Fruit fly (Drosophila melanogaster) whole organism, wandering third instar larva: ENCODE results near the gene fend.

ENCODE experiments used
- Abd-B ChIP-seq: fragments of >200 bp; optimal IDR thresholded peaks from 2 replicates; lab custom pipeline; 2017; ENCODE audit warnings: missing biosample characterization, missing genetic modification characterization
- CG32264 ChIP-seq: fragments of 200-800 bp; sonication (Bioruptor generic); optimal IDR thresholded peaks from 2 replicates; lab custom pipeline; 2016; ENCODE audit warnings: missing biosample characterization, missing genetic modification characterization
- CG9705 ChIP-seq: fragments of 200-800 bp; sonication (Bioruptor generic); optimal IDR thresholded peaks from 2 replicates; lab custom pipeline; 2018; ENCODE audit warnings: missing biosample characterization, mild to moderate bottlenecking, missing genetic modification characterization
- CrebA ChIP-seq: fragments of 200-800 bp; sonication (Bioruptor generic); optimal IDR thresholded peaks from 2 replicates; lab custom pipeline; 2016; ENCODE audit warnings: missing biosample characterization, mild to moderate bottlenecking, missing genetic modification characterization, borderline replicate concordance
- Dfd ChIP-seq: fragments of >200 bp; optimal IDR thresholded peaks from 2 replicates; lab custom pipeline; 2017; ENCODE audit warnings: missing biosample characterization, missing genetic modification characterization
- Dif ChIP-seq: fragments of 200-275, 200-300 bp; sonication (Bioruptor generic); optimal IDR thresholded peaks from 2 replicates; lab custom pipeline; 2018; ENCODE audit warnings: missing biosample characterization, missing genetic modification characterization; ENCODE audit not compliant: partially characterized antibody
- GATAd ChIP-seq: sonication (Bioruptor generic); optimal IDR thresholded peaks from 2 replicates; lab custom pipeline; 2016; ENCODE audit warnings: missing biosample characterization, missing genetic modification characterization
- HLH106 ChIP-seq: fragments of 200-800 bp; optimal IDR thresholded peaks from 3 replicates; lab custom pipeline; 2019; ENCODE audit warnings: missing biosample characterization, mild to moderate bottlenecking, missing genetic modification characterization, moderate library complexity
- Hnf4 ChIP-seq: fragments of 200-800 bp; sonication (Bioruptor generic); optimal IDR thresholded peaks from 2 replicates; lab custom pipeline; 2016; ENCODE audit warnings: missing biosample characterization, mild to moderate bottlenecking, missing genetic modification characterization
- Hr83 ChIP-seq: fragments of 200-300 bp; sonication (Bioruptor generic); optimal IDR thresholded peaks from 2 replicates; lab custom pipeline; 2016; ENCODE audit warnings: missing biosample characterization, mild to moderate bottlenecking, missing genetic modification characterization, moderate library complexity; ENCODE audit not compliant: poor library complexity, severe bottlenecking
- Jra ChIP-seq: sonication (Bioruptor generic); optimal IDR thresholded peaks from 2 replicates; lab custom pipeline; 2016; ENCODE audit warnings: missing biosample characterization, missing genetic modification characterization
- Mio ChIP-seq: sonication (Bioruptor generic); optimal IDR thresholded peaks from 2 replicates; lab custom pipeline; 2016; ENCODE audit warnings: missing biosample characterization, missing genetic modification characterization
- Myc ChIP-seq: fragments of >200 bp; optimal IDR thresholded peaks from 2 replicates; lab custom pipeline; 2017
- N ChIP-seq: fragments of >200 bp; optimal IDR thresholded peaks from 2 replicates; lab custom pipeline; 2018; ENCODE audit warnings: missing biosample characterization, missing external identifiers, missing genetic modification characterization
- OdsH ChIP-seq: fragments of 200-800 bp; sonication (Bioruptor generic); optimal IDR thresholded peaks from 2 replicates; lab custom pipeline; 2016; ENCODE audit warnings: missing biosample characterization, mild to moderate bottlenecking, missing genetic modification characterization
- Rel ChIP-seq, 2 experiments: fragments of 200-800 bp; sonication (Bioruptor generic) in 1 of 2; optimal IDR thresholded peaks; 2 replicates in 1 of 2; 3 replicates in 1 of 2; lab custom pipeline; 2016 to 2019; ENCODE audit warnings: mild to moderate bottlenecking in 2 of 2, missing biosample characterization in 2 of 2, missing genetic modification characterization in 2 of 2, moderate library complexity in 1 of 2
- Sp1 ChIP-seq: fragments of 200-800 bp; sonication (Bioruptor generic); optimal IDR thresholded peaks from 3 replicates; lab custom pipeline; 2019; ENCODE audit warnings: missing biosample characterization, mild to moderate bottlenecking, missing genetic modification characterization, moderate library complexity
- Vsx2 ChIP-seq: fragments of 200-300, 225-300 bp; sonication (Bioruptor generic); optimal IDR thresholded peaks from 2 replicates; lab custom pipeline; 2018; ENCODE audit warnings: missing biosample characterization, missing genetic modification characterization; ENCODE audit not compliant: partially characterized antibody
- br ChIP-seq: fragments of 200-800 bp; sonication (Bioruptor generic); optimal IDR thresholded peaks from 2 replicates; lab custom pipeline; 2016; ENCODE audit warnings: missing biosample characterization, missing genetic modification characterization
- brk ChIP-seq: fragments of 200-800 bp; sonication (Bioruptor generic); optimal IDR thresholded peaks from 2 replicates; lab custom pipeline; 2016; ENCODE audit warnings: missing biosample characterization, mild to moderate bottlenecking, missing genetic modification characterization
- dl ChIP-seq, 2 experiments: fragments of 175-275, 200-275 bp in 1 of 2; fragments of 200-275 bp in 1 of 2; sonication (Bioruptor generic); optimal IDR thresholded peaks; lab custom pipeline; 2018; ENCODE audit warnings: mild to moderate bottlenecking in 2 of 2, missing biosample characterization in 2 of 2, missing genetic modification characterization in 2 of 2, moderate library complexity in 2 of 2; ENCODE audit not compliant: partially characterized antibody in 2 of 2, insufficient read depth in 1 of 2
- dmrt93B ChIP-seq: fragments of 200-800 bp; sonication (Bioruptor generic); optimal IDR thresholded peaks from 2 replicates; lab custom pipeline; 2018; ENCODE audit warnings: missing biosample characterization, mild to moderate bottlenecking, missing genetic modification characterization
- dsf ChIP-seq: sonication (Bioruptor generic); optimal IDR thresholded peaks from 2 replicates; lab custom pipeline; 2016; ENCODE audit warnings: missing biosample characterization, missing genetic modification characterization, borderline replicate concordance
- ey ChIP-seq: fragments of 200-800 bp; sonication (Bioruptor generic); optimal IDR thresholded peaks from 2 replicates; lab custom pipeline; 2016; ENCODE audit warnings: missing biosample characterization, missing genetic modification characterization
- foxo ChIP-seq, 2 experiments: fragments of 200-800 bp; sonication (Bioruptor generic); optimal IDR thresholded peaks; 2 replicates in 1 of 2; 3 replicates in 1 of 2; lab custom pipeline; 2016 to 2017; ENCODE audit warnings: missing biosample characterization in 2 of 2, missing genetic modification characterization in 2 of 2
- fru ChIP-seq: fragments of 200-800 bp; sonication (Bioruptor generic); optimal IDR thresholded peaks from 3 replicates; lab custom pipeline; 2016; ENCODE audit warnings: missing biosample characterization, mild to moderate bottlenecking, missing genetic modification characterization
- h ChIP-seq: fragments of 200-800 bp; sonication (Bioruptor generic); optimal IDR thresholded peaks from 3 replicates; lab custom pipeline; 2016; ENCODE audit warnings: missing biosample characterization, mild to moderate bottlenecking, missing genetic modification characterization
- jim ChIP-seq: fragments of 175-275, 200-325 bp; sonication (Bioruptor generic); optimal IDR thresholded peaks from 2 replicates; lab custom pipeline; 2016; ENCODE audit warnings: missing biosample characterization, mild to moderate bottlenecking, missing genetic modification characterization
- lola ChIP-seq: fragments of >200 bp; optimal IDR thresholded peaks from 2 replicates; lab custom pipeline; 2017; ENCODE audit warnings: missing biosample characterization, missing genetic modification characterization
- pan ChIP-seq: fragments of >200 bp; optimal IDR thresholded peaks from 2 replicates; lab custom pipeline; 2017
- psq ChIP-seq: fragments of 200-800 bp; sonication (Bioruptor generic); optimal IDR thresholded peaks from 3 replicates; lab custom pipeline; 2017; ENCODE audit warnings: missing biosample characterization, mild to moderate bottlenecking, missing genetic modification characterization, moderate library complexity
- rgr ChIP-seq: fragments of 200-800 bp; sonication (Bioruptor generic); optimal IDR thresholded peaks from 3 replicates; lab custom pipeline; 2016; ENCODE audit warnings: missing biosample characterization, mild to moderate bottlenecking, missing genetic modification characterization
- sage ChIP-seq: fragments of 200-800 bp; sonication (Bioruptor generic); optimal IDR thresholded peaks from 2 replicates; lab custom pipeline; 2016; ENCODE audit warnings: missing biosample characterization, mild to moderate bottlenecking, missing genetic modification characterization
- sv ChIP-seq: fragments of 200-800 bp; sonication (Bioruptor generic); optimal IDR thresholded peaks from 3 replicates; lab custom pipeline; 2016; ENCODE audit warnings: missing biosample characterization, missing genetic modification characterization
- tai ChIP-seq: sonication (Bioruptor generic); optimal IDR thresholded peaks from 2 replicates; lab custom pipeline; 2016; ENCODE audit warnings: missing biosample characterization, missing genetic modification characterization
- usp ChIP-seq: fragments of >200 bp; optimal IDR thresholded peaks from 2 replicates; lab custom pipeline; 2017; ENCODE audit warnings: missing biosample characterization, missing genetic modification characterization
- woc ChIP-seq: sonication (Bioruptor generic); optimal IDR thresholded peaks from 2 replicates; lab custom pipeline; 2016; ENCODE audit warnings: missing biosample characterization, mild to moderate bottlenecking, missing genetic modification characterization

The fend gene

DNA sequence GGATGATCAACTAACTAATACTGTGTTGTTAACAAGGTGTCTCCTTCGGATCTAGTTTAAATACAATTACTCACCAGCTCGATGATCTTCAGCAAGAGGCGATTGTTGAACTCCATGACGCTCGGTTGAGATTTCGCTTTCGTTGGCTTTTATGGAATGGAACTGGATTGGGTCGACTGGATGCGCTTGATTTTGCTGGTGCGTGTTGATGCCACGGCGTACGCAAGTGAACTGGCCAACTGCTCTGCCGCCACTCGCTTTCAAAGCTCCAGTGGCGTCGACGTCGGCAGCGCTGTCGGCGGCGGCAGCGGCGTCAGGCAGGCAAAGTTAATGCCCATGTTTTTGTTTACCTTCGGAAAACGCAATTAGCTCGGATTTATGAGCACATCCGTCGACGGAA, 56.6 kb downstream of the fend start, which contains the start of gene CG44325:
CG44325 (minus strand) TSS at position 237 of the 400 bp plus-strand sequence.
- TF ChIP-seq rgr = peak; percentile 40
- no peak for TF ChIP-seq psq (GFP tag; lab: Kevin White, UChicago)
- TF ChIP-seq dl (GFP tag; optimal IDR thresholded peaks at IDR 0.05; lab: Kevin White, UChicago; ENCODE audit: insufficient read depth in 1 of 2, partially characterized antibody in 2 of 2) = no peak
- TF ChIP-seq Jra (GFP tag; lab: Kevin White, UChicago) = peak; percentile 23
- TF ChIP-seq Mio (GFP tag; lab: Kevin White, UChicago) = no peak
- TF ChIP-seq dmrt93B (GFP tag; lab: Kevin White, UChicago) = no peak
- peak; percentile 59 for TF ChIP-seq Dif (GFP tag; lab: Kevin White, UChicago)
- TF ChIP-seq br = peak; percentile 29
- peak; percentile 56 for TF ChIP-seq Hr83 (GFP tag; lab: Kevin White, UChicago)
- no peak for TF ChIP-seq Rel (GFP tag; optimal IDR thresholded peaks at IDR 0.05; lab: Kevin White, UChicago)
- TF ChIP-seq Rel (tag; optimal IDR thresholded peaks at IDR 0.05; lab: Kevin White, UChicago) = peak; percentile 42
- peak; percentile 52 for TF ChIP-seq h (GFP tag; lab: Kevin White, UChicago)
- TF ChIP-seq Sp1 (GFP tag; lab: Kevin White, UChicago) = peak; percentile 43
- TF ChIP-seq fru (GFP tag; lab: Kevin White, UChicago) = peak; percentile 39
- peak; percentile 9 for TF ChIP-seq HLH106 (tag; lab: Kevin White, UChicago)
- TF ChIP-seq, all 38 proteins: peak for 10

DNA sequence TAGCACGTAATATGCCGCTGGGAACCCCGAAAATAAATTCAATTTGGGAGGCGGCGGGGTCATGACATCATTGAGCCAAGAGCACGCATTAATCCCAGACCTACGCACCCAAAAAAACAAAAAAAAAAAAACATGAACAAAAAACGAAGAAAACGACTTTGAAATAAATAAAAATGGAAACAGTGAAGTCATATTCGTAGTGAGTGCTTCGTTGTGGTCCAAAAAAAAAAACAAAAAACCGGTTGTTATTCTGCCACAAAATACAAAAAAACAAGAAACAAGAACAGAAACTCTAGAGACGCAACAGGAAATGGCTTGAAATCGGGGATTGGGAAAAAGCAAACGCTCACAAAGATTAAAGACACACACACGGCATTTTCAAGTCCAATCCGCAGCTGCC, 57.3 kb downstream of the fend start:
- TF ChIP-seq Jra (GFP tag; lab: Kevin White, UChicago) (no peak), Rel (GFP tag; optimal IDR thresholded peaks at IDR 0.05; lab: Kevin White, UChicago) (no peak), Rel (tag; optimal IDR thresholded peaks at IDR 0.05; lab: Kevin White, UChicago) (peak; percentile 69)
- TF ChIP-seq, all 38 proteins: peak for 1

DNA sequence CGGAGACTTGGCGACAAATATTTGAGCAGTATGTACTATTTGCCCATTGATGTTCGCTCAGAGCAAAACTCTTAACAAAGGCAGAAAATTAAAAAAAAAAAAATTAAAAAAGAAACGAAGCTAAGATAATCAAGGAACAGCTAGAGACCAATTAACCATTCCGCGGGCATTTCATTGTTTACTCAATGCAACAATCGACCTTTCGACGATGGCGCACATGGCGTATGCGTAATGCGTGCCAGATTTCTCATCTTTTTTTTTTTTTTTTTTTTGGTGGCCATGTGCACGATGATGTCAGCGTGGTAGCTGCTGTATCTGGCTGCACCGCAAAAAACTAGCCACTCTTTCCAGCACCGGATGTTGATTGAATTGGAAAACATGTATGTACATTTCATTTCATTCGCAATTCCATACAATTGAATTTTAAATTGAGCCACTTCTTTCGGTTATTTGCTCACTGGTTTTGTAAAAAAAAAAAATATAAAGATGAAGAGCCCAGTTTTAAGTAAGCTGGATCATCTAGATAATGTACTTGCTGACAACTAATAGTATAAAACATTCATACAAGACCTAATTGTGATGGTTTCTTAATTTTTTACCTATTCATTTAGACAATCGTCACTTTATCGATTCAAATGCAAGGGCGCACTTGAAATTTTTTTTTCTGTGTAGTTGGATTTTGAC, 59.1 kb downstream of the fend start:
- no peak for TF ChIP-seq CG32264 (GFP tag; lab: Kevin White, UChicago)
- no peak for TF ChIP-seq usp
- no peak for TF ChIP-seq Myc (lab: Kevin White, UChicago)
- TF ChIP-seq OdsH (GFP tag; lab: Kevin White, UChicago) = no peak
- peak; percentile 49 for TF ChIP-seq h (GFP tag; lab: Kevin White, UChicago)
- TF ChIP-seq dsf (GFP tag; lab: Kevin White, UChicago) = no peak
- TF ChIP-seq sage (GFP tag; lab: Kevin White, UChicago) = no peak
- TF ChIP-seq foxo (GFP tag; optimal IDR thresholded peaks at IDR 0.05; lab: Kevin White, UChicago) = peak in 1 of 2 experiments; percentile 30
- no peak for TF ChIP-seq Jra (GFP tag; lab: Kevin White, UChicago)
- TF ChIP-seq Abd-B (GFP tag; lab: Kevin White, UChicago) = no peak
- peak; percentile 25 for TF ChIP-seq dmrt93B (GFP tag; lab: Kevin White, UChicago)
- no peak for TF ChIP-seq Hr83 (GFP tag; lab: Kevin White, UChicago)
- no peak for TF ChIP-seq lola (GFP tag; lab: Kevin White, UChicago)
- TF ChIP-seq woc (GFP tag; lab: Kevin White, UChicago) = peak; percentile 27
- TF ChIP-seq psq (GFP tag; lab: Kevin White, UChicago) = peak; percentile 6
- no peak for TF ChIP-seq Vsx2
- TF ChIP-seq Hnf4 (GFP tag; lab: Kevin White, UChicago) = peak; percentile 11
- TF ChIP-seq ey (GFP tag; lab: Kevin White, UChicago) = peak; percentile 58
- peak; percentile 29 for TF ChIP-seq HLH106 (tag; lab: Kevin White, UChicago)
- no peak for TF ChIP-seq jim
- no peak for TF ChIP-seq GATAd (GFP tag; lab: Kevin White, UChicago)
- TF ChIP-seq CG9705 (GFP tag; lab: Kevin White, UChicago) = no peak
- TF ChIP-seq br = peak; percentile 35
- TF ChIP-seq Mio (GFP tag; lab: Kevin White, UChicago) = no peak
- TF ChIP-seq CrebA = no peak
- no peak for TF ChIP-seq pan (lab: Kevin White, UChicago)
- no peak for TF ChIP-seq sv (GFP tag; lab: Kevin White, UChicago)
- TF ChIP-seq fru (GFP tag; lab: Kevin White, UChicago) = peak; percentile 59
- TF ChIP-seq Dif (GFP tag; lab: Kevin White, UChicago) = no peak
- TF ChIP-seq tai (GFP tag; lab: Kevin White, UChicago) = no peak
- no peak for TF ChIP-seq Dfd (GFP tag; lab: Kevin White, UChicago)
- TF ChIP-seq rgr = peak; percentile 34
- peak; percentile 35 for TF ChIP-seq Sp1 (GFP tag; lab: Kevin White, UChicago)
- no peak for TF ChIP-seq dl (GFP tag; optimal IDR thresholded peaks at IDR 0.05; lab: Kevin White, UChicago; ENCODE audit: insufficient read depth in 1 of 2, partially characterized antibody in 2 of 2)
- TF ChIP-seq N (GFP tag; lab: Kevin White, UChicago) = no peak
- TF ChIP-seq brk (GFP tag; lab: Kevin White, UChicago) = no peak
- TF ChIP-seq, all 38 proteins: peak for 12
